Worm (Caenorhabditis elegans) whole organism, early embryonic: ENCODE measurements around the gene C16B8.4.

ENCODE experiments used
- B0310.2 ChIP-seq: sonication (generic microtip); optimal IDR thresholded peaks from 2 replicates; lab custom pipeline; 2016; ENCODE audit warnings: mild to moderate bottlenecking, missing genetic modification characterization, missing compliant biosample characterization
- F13C5.2 ChIP-seq: sonication (generic microtip); optimal IDR thresholded peaks from 2 replicates; lab custom pipeline; 2017; ENCODE audit warnings: mild to moderate bottlenecking, missing genetic modification characterization, inconsistent platforms, missing compliant biosample characterization
- aly-1 ChIP-seq: sonication (generic microtip); optimal IDR thresholded peaks from 2 replicates; lab custom pipeline; 2016; ENCODE audit warnings: missing genetic modification characterization, missing compliant biosample characterization
- ama-1 ChIP-seq: fragments of 150-350 bp; optimal IDR thresholded peaks from 2 replicates; lab custom pipeline; 2014
- ceh-13 ChIP-seq: fragments of 200-800 bp; sonication (Bioruptor generic); optimal IDR thresholded peaks from 2 replicates; lab custom pipeline; 2018; ENCODE audit warnings: mild to moderate bottlenecking, missing genetic modification characterization, missing compliant biosample characterization
- ceh-36 ChIP-seq: sonication (generic microtip); optimal IDR thresholded peaks from 2 replicates; lab custom pipeline; 2016; ENCODE audit warnings: missing genetic modification characterization, inconsistent platforms, missing compliant biosample characterization
- ets-7 ChIP-seq: sonication (generic microtip); optimal IDR thresholded peaks from 2 replicates; lab custom pipeline; 2016; ENCODE audit warnings: missing genotype, missing genetic modification characterization, missing compliant biosample characterization
- flt-1 ChIP-seq: fragments of 200-800 bp; sonication (Bioruptor generic); IDR thresholded peaks from 2 replicates; pipeline ENCODE4 v1.3.6; 2022; ENCODE audit warnings: missing genetic modification characterization, missing compliant biosample characterization
- hmbx-1 ChIP-seq: sonication (generic microtip); optimal IDR thresholded peaks from 2 replicates; lab custom pipeline; 2016; ENCODE audit warnings: mild to moderate bottlenecking, missing genetic modification characterization, missing compliant biosample characterization
- hmg-4 ChIP-seq: fragments of 200-800 bp; sonication (Bioruptor generic); optimal IDR thresholded peaks from 2 replicates; lab custom pipeline; 2018; ENCODE audit warnings: mild to moderate bottlenecking, missing genetic modification characterization, missing compliant biosample characterization
- hnd-1 ChIP-seq: sonication (generic microtip); optimal IDR thresholded peaks from 2 replicates; lab custom pipeline; 2016; ENCODE audit warnings: missing genetic modification characterization, missing compliant biosample characterization
- pes-1 ChIP-seq: fragments of 200-800 bp; sonication (Bioruptor generic); IDR thresholded peaks from 2 replicates; pipeline ENCODE4 v1.3.6; 2022; ENCODE audit warnings: missing genetic modification reagents, missing genetic modification characterization, missing compliant biosample characterization
- scrt-1 ChIP-seq: fragments of 200-800 bp; sonication (Bioruptor generic); IDR thresholded peaks from 2 replicates; pipeline ENCODE4 v1.3.6; 2022; ENCODE audit warnings: missing genetic modification characterization, missing compliant biosample characterization
- sea-1 ChIP-seq: fragments of 200-800 bp; sonication (Bioruptor generic); conservative IDR thresholded peaks from 2 replicates; pipeline ENCODE4 v1.3.6; 2022; ENCODE audit warnings: missing genetic modification characterization, missing compliant biosample characterization
- tbx-11 ChIP-seq: fragments of 200-800 bp; sonication (Bioruptor generic); IDR thresholded peaks from 2 replicates; pipeline ENCODE4 v1.3.6; 2022; ENCODE audit warnings: missing genetic modification characterization, missing compliant biosample characterization
- tbx-37 ChIP-seq: fragments of 200-800 bp; sonication (Bioruptor generic); conservative IDR thresholded peaks from 2 replicates; pipeline ENCODE4 v1.3.6; 2022; ENCODE audit warnings: missing genetic modification reagents, missing genetic modification characterization, missing compliant biosample characterization
- tra-4 ChIP-seq: sonication (generic microtip); optimal IDR thresholded peaks from 2 replicates; lab custom pipeline; 2017; ENCODE audit warnings: missing genetic modification characterization, missing compliant biosample characterization

Gene C16B8.4

ce11 chrX:3937483-3937882 lies 36.0 kb downstream of the C16B8.4 start:
- TF ChIP-seq hmbx-1 (tag; lab: Kevin White, UChicago) (no peak), hmg-4 (no peak), B0310.2 (no peak), sea-1 (no peak), pes-1 (GFP tag; lab: Robert Waterston, UW) (no peak), F13C5.2 (tag; lab: Kevin White, UChicago) (no peak), hnd-1 (tag; lab: Kevin White, UChicago) (no peak), aly-1 (tag; lab: Kevin White, UChicago) (no peak), tbx-37 (GFP tag; lab: Robert Waterston, UW) (no peak), ets-7 (no peak), tra-4 (tag; lab: Kevin White, UChicago) (no peak), tbx-11 (GFP tag; lab: Robert Waterston, UW) (no peak)

DNA sequence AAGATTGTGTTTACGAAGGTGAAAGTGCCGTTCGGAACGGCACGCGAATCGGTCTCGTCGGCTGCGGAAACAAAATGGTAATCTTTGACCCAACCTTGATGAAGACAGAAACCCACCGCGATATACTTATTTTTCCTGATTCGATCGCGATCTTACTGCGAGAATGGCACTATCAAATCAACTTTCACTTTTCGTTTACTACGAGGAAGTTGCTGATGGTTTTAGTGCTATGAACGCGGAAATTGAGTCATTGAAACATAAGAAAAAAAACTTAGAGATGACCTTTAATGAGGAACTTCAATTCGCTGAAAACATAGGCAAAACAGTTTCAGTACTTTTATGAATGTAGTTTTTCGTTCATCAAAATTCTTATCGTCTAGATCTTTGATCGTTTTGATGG lies 40.7 kb downstream of the C16B8.4 start:
- no peak for TF ChIP-seq tbx-11 (GFP tag; lab: Robert Waterston, UW)
- TF ChIP-seq tbx-37 (GFP tag; lab: Robert Waterston, UW), result no peak
- no peak for TF ChIP-seq ceh-13 (GFP tag; lab: Kevin White, UChicago)
- TF ChIP-seq hnd-1 (tag; lab: Kevin White, UChicago), result no peak
- TF ChIP-seq hmg-4, result no peak
- TF ChIP-seq ama-1, result no peak
- TF ChIP-seq pes-1 (GFP tag; lab: Robert Waterston, UW), result no peak
- TF ChIP-seq ets-7, result no peak
- no peak for TF ChIP-seq hmbx-1 (tag; lab: Kevin White, UChicago)
- TF ChIP-seq sea-1, result no peak

- TF ChIP-seq hnd-1 (tag; lab: Kevin White, UChicago), result no peak
- no peak for TF ChIP-seq ets-7
- no peak for TF ChIP-seq F13C5.2 (tag; lab: Kevin White, UChicago)
- TF ChIP-seq B0310.2, result no peak
Measured at ce11 chrX:3931350-3931749, 42.1 kb downstream of the C16B8.4 start, which contains the start of gene adt-3. adt-3 (plus strand) TSS chrX:3931650.

DNA sequence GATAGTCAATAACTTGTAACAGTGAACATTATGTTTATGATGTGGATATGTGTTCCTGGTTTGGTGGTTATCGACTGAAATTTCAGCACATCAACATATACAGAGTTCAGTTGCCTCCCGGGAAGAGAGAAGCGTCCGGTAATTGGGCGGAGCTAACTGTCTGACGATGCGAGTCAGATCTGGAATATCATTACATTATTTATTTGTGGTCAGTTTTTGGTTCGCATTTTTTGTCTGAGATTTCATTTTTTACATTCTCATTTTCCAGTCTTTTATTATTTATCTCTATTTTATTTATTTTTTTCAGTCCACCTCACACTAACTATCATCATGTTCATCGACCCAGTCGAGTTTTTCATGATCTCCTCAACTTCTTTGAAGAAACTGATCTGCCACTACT lies 47.7 kb downstream of the C16B8.4 start, which contains the start of gene T22B2.1:
Gene T22B2.1, plus strand, starts transcription at position 301 of the 400 bp plus-strand sequence.
- no peak for TF ChIP-seq ceh-13 (GFP tag; lab: Kevin White, UChicago)
- no peak for TF ChIP-seq F13C5.2 (tag; lab: Kevin White, UChicago)
- TF ChIP-seq ceh-36, result no peak
- TF ChIP-seq flt-1 (GFP tag; lab: Robert Waterston, UW), result no peak
- no peak for TF ChIP-seq ama-1
- TF ChIP-seq sea-1, result no peak
- TF ChIP-seq scrt-1 (GFP tag; lab: Robert Waterston, UW), result no peak
- no peak for TF ChIP-seq hnd-1 (tag; lab: Kevin White, UChicago)
- no peak for TF ChIP-seq ets-7
- no peak for TF ChIP-seq pes-1 (GFP tag; lab: Robert Waterston, UW)

ce11 chrX:3920747-3921146 lies 52.7 kb downstream of the C16B8.4 start:
- TF ChIP-seq tra-4 (tag; lab: Kevin White, UChicago), result no peak
- no peak for TF ChIP-seq ceh-36
- TF ChIP-seq F13C5.2 (tag; lab: Kevin White, UChicago), result no peak
- no peak for TF ChIP-seq scrt-1 (GFP tag; lab: Robert Waterston, UW)
- no peak for TF ChIP-seq tbx-11 (GFP tag; lab: Robert Waterston, UW)
- no peak for TF ChIP-seq flt-1 (GFP tag; lab: Robert Waterston, UW)
- no peak for TF ChIP-seq sea-1
- no peak for TF ChIP-seq ets-7
- TF ChIP-seq aly-1 (tag; lab: Kevin White, UChicago), result no peak
